Fruit fly (Drosophila melanogaster) whole organism, embryonic: ENCODE data around the gene CG12299.

Experiments used
- Blimp-1 ChIP-seq: fragments of 200-800 bp; sonication (Bioruptor generic); optimal IDR thresholded peaks from 3 replicates; lab custom pipeline; 2018; ENCODE audit warnings: missing biosample characterization, missing genetic modification characterization, mild to moderate bottlenecking, moderate library complexity, missing genetic modification reagents
- CG10543 ChIP-seq: fragments of 200-800 bp; sonication (Bioruptor generic); optimal IDR thresholded peaks from 3 replicates; lab custom pipeline; 2017; ENCODE audit warnings: missing biosample characterization, mild to moderate bottlenecking, missing genetic modification characterization, moderate library complexity
- CG12104 ChIP-seq: fragments of 200-800 bp; sonication (Bioruptor generic); optimal IDR thresholded peaks from 3 replicates; lab custom pipeline; 2016; ENCODE audit warnings: missing biosample characterization, missing genetic modification characterization
- CG12219 ChIP-seq: fragments of 200-800 bp; sonication (Bioruptor generic); optimal IDR thresholded peaks from 3 replicates; lab custom pipeline; 2018; ENCODE audit warnings: missing biosample characterization, mild to moderate bottlenecking, missing genetic modification characterization
- CG13123 ChIP-seq: fragments of 200-800 bp; sonication (Bioruptor generic); optimal IDR thresholded peaks from 2 replicates; lab custom pipeline; 2016; ENCODE audit warnings: missing biosample characterization, missing genetic modification characterization
- CG17328 ChIP-seq: fragments of 200-800 bp; sonication (Bioruptor generic); IDR thresholded peaks from 2 replicates; pipeline ENCODE4 v1.3.6; 2022; ENCODE audit warnings: missing biosample characterization, missing genetic modification characterization
- CG17912 ChIP-seq: fragments of 200-800 bp; sonication (Bioruptor generic); optimal IDR thresholded peaks from 2 replicates; lab custom pipeline; 2018; ENCODE audit warnings: missing biosample characterization, mild to moderate bottlenecking, missing genetic modification characterization
- CG2678 ChIP-seq: fragments of 200-800 bp; sonication (Bioruptor generic); optimal IDR thresholded peaks from 3 replicates; lab custom pipeline; 2019; ENCODE audit warnings: missing biosample characterization, mild to moderate bottlenecking, missing genetic modification characterization, moderate library complexity
- CG32532 ChIP-seq: fragments of 200-800 bp; sonication (Bioruptor generic); IDR thresholded peaks from 2 replicates; pipeline ENCODE4 v1.3.6; 2022; ENCODE audit warnings: missing biosample characterization, missing genetic modification characterization
- CG32772 ChIP-seq: fragments of 200-800 bp; sonication (Bioruptor generic); IDR thresholded peaks from 2 replicates; pipeline ENCODE4 v1.3.6; 2022; ENCODE audit warnings: missing biosample characterization, missing genetic modification characterization
- CG3281 ChIP-seq: fragments of 200-800 bp; sonication (Bioruptor generic); optimal IDR thresholded peaks from 3 replicates; lab custom pipeline; 2017; ENCODE audit warnings: missing biosample characterization, mild to moderate bottlenecking, missing genetic modification characterization
- CG34422 ChIP-seq: fragments of 200-800 bp; sonication (Bioruptor generic); IDR thresholded peaks from 3 replicates; pipeline ENCODE4 v1.3.6; 2022; ENCODE audit warnings: missing biosample characterization, missing genetic modification characterization
- CG6654 ChIP-seq: fragments of 200-800 bp; sonication (Bioruptor generic); optimal IDR thresholded peaks from 2 replicates; lab custom pipeline; 2017; ENCODE audit warnings: missing biosample characterization, mild to moderate bottlenecking, missing genetic modification characterization
- CG7372 ChIP-seq: fragments of 200-800 bp; sonication (Bioruptor generic); IDR thresholded peaks from 2 replicates; pipeline ENCODE4 v1.3.6; 2022; ENCODE audit warnings: missing biosample characterization, missing genetic modification characterization
- CG8944 ChIP-seq: fragments of 200-800 bp; sonication (Bioruptor generic); optimal IDR thresholded peaks from 3 replicates; lab custom pipeline; 2016; ENCODE audit warnings: missing biosample characterization, missing genetic modification characterization
- CG9727 ChIP-seq: fragments of 200-800 bp; sonication (Bioruptor generic); optimal IDR thresholded peaks from 3 replicates; lab custom pipeline; 2017; ENCODE audit warnings: missing biosample characterization, mild to moderate bottlenecking, missing genetic modification characterization
- Dad ChIP-seq: fragments of 200-800 bp; sonication (Bioruptor generic); optimal IDR thresholded peaks from 3 replicates; lab custom pipeline; 2016; ENCODE audit warnings: missing biosample characterization, missing genetic modification characterization
- Dfd ChIP-seq, 2 experiments: fragments of >200 bp; optimal IDR thresholded peaks; 2 replicates each; lab custom pipeline; 2017; ENCODE audit warnings: missing biosample characterization in 2 of 2, missing genetic modification characterization in 2 of 2
- Hand ChIP-seq: fragments of 200-800 bp; sonication (Bioruptor generic); optimal IDR thresholded peaks from 2 replicates; lab custom pipeline; 2017; ENCODE audit warnings: mild to moderate bottlenecking, missing biosample characterization, missing genetic modification reagents, missing genetic modification characterization
- Kr ChIP-seq: fragments of 200-800 bp; sonication (Bioruptor generic); optimal IDR thresholded peaks from 2 replicates; lab custom pipeline; 2017; ENCODE audit warnings: missing biosample characterization, mild to moderate bottlenecking, missing genetic modification characterization
- Max ChIP-seq: fragments of 200-800 bp; sonication (Bioruptor generic); optimal IDR thresholded peaks from 2 replicates; lab custom pipeline; 2016; ENCODE audit warnings: missing biosample characterization, mild to moderate bottlenecking, missing genetic modification characterization
- Med ChIP-seq: fragments of 200-800 bp; sonication (Bioruptor generic); peaks from one replicate; lab custom pipeline; 2016; ENCODE audit warnings: missing biosample characterization, missing genetic modification characterization, mild to moderate bottlenecking, inconsistent platforms, moderate library complexity
- Rx ChIP-seq: fragments of 200-800 bp; sonication (Bioruptor generic); IDR thresholded peaks from 2 replicates; pipeline ENCODE4 v1.3.6; 2022; ENCODE audit warnings: missing biosample characterization, missing genetic modification characterization
- Six4 ChIP-seq: fragments of 200-800 bp; sonication (Bioruptor generic); optimal IDR thresholded peaks from 2 replicates; lab custom pipeline; 2016; ENCODE audit warnings: missing biosample characterization, missing genetic modification characterization
- Sox100B ChIP-seq: fragments of 200-800 bp; sonication (Bioruptor generic); optimal IDR thresholded peaks from 3 replicates; lab custom pipeline; 2018; ENCODE audit warnings: missing biosample characterization, mild to moderate bottlenecking, missing genetic modification characterization
- Ssrp ChIP-seq: fragments of 200-800 bp; sonication (Bioruptor generic); optimal IDR thresholded peaks from 2 replicates; lab custom pipeline; 2018; ENCODE audit warnings: missing biosample characterization, mild to moderate bottlenecking, missing genetic modification characterization, moderate library complexity
- TFAM ChIP-seq: fragments of 200-800 bp; sonication (Bioruptor generic); optimal IDR thresholded peaks from 2 replicates; lab custom pipeline; 2017; ENCODE audit warnings: missing biosample characterization, missing genetic modification characterization, inconsistent platforms
- Xbp1 ChIP-seq: fragments of 200-800 bp; sonication (Bioruptor generic); optimal IDR thresholded peaks from 3 replicates; lab custom pipeline; 2016; ENCODE audit warnings: missing biosample characterization, mild to moderate bottlenecking, missing genetic modification characterization
- ap ChIP-seq: fragments of 200-800 bp; sonication (Bioruptor generic); IDR thresholded peaks from 2 replicates; pipeline ENCODE4 v1.3.6; 2022; ENCODE audit warnings: missing biosample characterization, missing genetic modification characterization
- ara ChIP-seq: fragments of 200-800 bp; sonication (Bioruptor generic); IDR thresholded peaks from 2 replicates; pipeline ENCODE4 v1.3.6; 2022; ENCODE audit warnings: missing biosample characterization, missing genetic modification characterization
- caup ChIP-seq: fragments of 200-800 bp; sonication (Bioruptor generic); optimal IDR thresholded peaks from 3 replicates; lab custom pipeline; 2017; ENCODE audit warnings: missing biosample characterization, mild to moderate bottlenecking, missing genetic modification characterization, moderate library complexity; ENCODE audit not compliant: severe bottlenecking
- ci ChIP-seq: fragments of 200-800 bp; sonication (Bioruptor generic); IDR thresholded peaks from 3 replicates; pipeline ENCODE4 v1.3.6; 2022; ENCODE audit warnings: missing biosample characterization, missing genetic modification characterization
- dan ChIP-seq: fragments of 200-800 bp; sonication (Bioruptor generic); IDR thresholded peaks from 2 replicates; pipeline ENCODE4 v1.3.6; 2022; ENCODE audit warnings: missing biosample characterization, missing genetic modification characterization
- ewg ChIP-seq: fragments of 200-800 bp; sonication (Bioruptor generic); optimal IDR thresholded peaks from 3 replicates; lab custom pipeline; 2017; ENCODE audit warnings: mild to moderate bottlenecking, missing biosample characterization, missing genetic modification reagents, missing genetic modification characterization
- fd102C ChIP-seq: fragments of 200-800 bp; sonication (Bioruptor generic); optimal IDR thresholded peaks from 2 replicates; lab custom pipeline; 2018; ENCODE audit warnings: missing biosample characterization, mild to moderate bottlenecking, missing genetic modification characterization, moderate library complexity
- grn ChIP-seq: fragments of 200-800 bp; sonication (Bioruptor generic); optimal IDR thresholded peaks from 3 replicates; lab custom pipeline; 2017; ENCODE audit warnings: missing biosample characterization, missing genetic modification characterization
- h ChIP-seq: fragments of >200 bp; optimal IDR thresholded peaks from 2 replicates; lab custom pipeline; 2017
- ken ChIP-seq: fragments of 200-800 bp; sonication (Bioruptor generic); IDR thresholded peaks from 3 replicates; pipeline ENCODE4 v1.3.6; 2022; ENCODE audit warnings: missing biosample characterization, missing genetic modification characterization
- lmd ChIP-seq: fragments of 200-800 bp; sonication (Bioruptor generic); IDR thresholded peaks from 2 replicates; pipeline ENCODE4 v1.3.6; 2022; ENCODE audit warnings: missing biosample characterization, missing genetic modification characterization
- otp ChIP-seq: fragments of 200-800 bp; sonication (Bioruptor generic); IDR thresholded peaks from 3 replicates; pipeline ENCODE4, ENCODE4 v1.3.6; 2022; ENCODE audit warnings: missing biosample characterization, missing genetic modification characterization
- phol ChIP-seq: fragments of 200-800 bp; sonication (Bioruptor generic); optimal IDR thresholded peaks from 3 replicates; lab custom pipeline; 2018; ENCODE audit warnings: missing biosample characterization, mild to moderate bottlenecking, missing genetic modification characterization, moderate library complexity
- pita ChIP-seq: fragments of 200-800 bp; sonication (Bioruptor generic); optimal IDR thresholded peaks from 2 replicates; lab custom pipeline; 2017; ENCODE audit warnings: missing biosample characterization, mild to moderate bottlenecking, missing genetic modification characterization
- prd ChIP-seq, 3 experiments: fragments of >200 bp in 2 of 3; fragments of 200-800 bp in 1 of 3; sonication (Bioruptor generic) in 1 of 3; optimal IDR thresholded peaks in 2 of 3; IDR thresholded peaks in 1 of 3; 2 replicates in 2 of 3; 3 replicates in 1 of 3; pipeline versions ENCODE4 v1.3.6 to Lab custom; 2017 to 2022; ENCODE audit warnings: missing biosample characterization in 1 of 3, missing genetic modification characterization in 1 of 3
- run ChIP-seq: fragments of 200-800 bp; sonication (Bioruptor generic); optimal IDR thresholded peaks from 3 replicates; lab custom pipeline; 2018; ENCODE audit warnings: missing biosample characterization, mild to moderate bottlenecking, missing genetic modification characterization
- slou ChIP-seq: fragments of 200-800 bp; sonication (Bioruptor generic); optimal IDR thresholded peaks from 3 replicates; lab custom pipeline; 2016; ENCODE audit warnings: missing biosample characterization, missing genetic modification characterization
- stwl ChIP-seq: fragments of 200-800 bp; sonication (Bioruptor generic); optimal IDR thresholded peaks from 3 replicates; lab custom pipeline; 2018; ENCODE audit warnings: missing biosample characterization, mild to moderate bottlenecking, missing genetic modification characterization, moderate library complexity
- tap ChIP-seq: fragments of 200-800 bp; optimal IDR thresholded peaks from 3 replicates; lab custom pipeline; 2019; ENCODE audit warnings: missing biosample characterization, mild to moderate bottlenecking, missing genetic modification characterization, moderate library complexity
- tgo ChIP-seq: fragments of 200-800 bp; sonication (Bioruptor generic); IDR thresholded peaks from 3 replicates; pipeline ENCODE4 v1.3.6; 2022; ENCODE audit warnings: missing biosample characterization, missing genetic modification characterization
- tio ChIP-seq: fragments of 200-800 bp; sonication (Bioruptor generic); optimal IDR thresholded peaks from 2 replicates; lab custom pipeline; 2017; ENCODE audit warnings: missing biosample characterization, missing genetic modification characterization, inconsistent platforms
- tll ChIP-seq, 2 experiments: fragments of 200-800 bp in 1 of 2; fragments of >200 bp in 1 of 2; sonication (Bioruptor generic) in 1 of 2; optimal IDR thresholded peaks; 2 replicates each; lab custom pipeline; 2017 to 2019; ENCODE audit warnings: missing biosample characterization in 2 of 2, missing genetic modification characterization in 2 of 2, mild to moderate bottlenecking in 1 of 2, moderate library complexity in 1 of 2

The CG12299 gene

dm6 chr2L:10703281-10703680 lies 33.9 kb upstream of the CG12299 start, which contains the start of gene CG6415 (continued):
- TF ChIP-seq CG13123 (peak; percentile 8), CG32532 (GFP tag; lab: Robert Waterston, UW) (peak; percentile 68; the same call in 1 of the 2 replicates), run (no peak), caup (peak; percentile 57), tll (GFP tag; optimal IDR thresholded peaks at IDR 0.05; lab: Kevin White, UChicago) (no peak), slou (GFP tag; lab: Kevin White, UChicago) (peak; percentile 25), ap (GFP tag; lab: Robert Waterston, UW) (0 out of 2 replicates have a peak, but pooled peaks have one; percentile 45), grn (GFP tag; lab: Kevin White, UChicago) (peak; percentile 19), otp (GFP tag; lab: Robert Waterston, UW) (peak; percentile 76; the same call in 2 of the 3 replicates), stwl (no peak), CG34422 (peak; percentile 61; the same call in 1 of the 3 replicates), lmd (GFP tag; lab: Robert Waterston, UW) (peak; percentile 74), Sox100B (GFP tag; lab: Kevin White, UChicago) (peak; percentile 68), Hand (GFP tag; lab: Kevin White, UChicago) (no peak), Kr (GFP tag; lab: Kevin White, UChicago) (no peak), CG6654 (GFP tag; lab: Kevin White, UChicago) (peak; percentile 31), prd (optimal IDR thresholded peaks at IDR 0.05; lab: Kevin White, UChicago) (no peak), prd (GFP tag; IDR thresholded peaks at IDR 0.05; lab: Robert Waterston, UW) (peak; percentile 89), CG9727 (peak; percentile 78), fd102C (GFP tag; lab: Kevin White, UChicago) (no peak), TFAM (peak; percentile 36), CG32772 (GFP tag; lab: Robert Waterston, UW) (peak; percentile 72), tio (GFP tag; lab: Kevin White, UChicago) (peak; percentile 36), CG17912 (GFP tag; lab: Kevin White, UChicago) (no peak), ken (peak; percentile 68), Blimp-1 (peak; percentile 74), ewg (GFP tag; lab: Kevin White, UChicago) (peak; percentile 38), CG8944 (GFP tag; lab: Kevin White, UChicago) (peak; percentile 60), ara (GFP tag; lab: Robert Waterston, UW) (peak; percentile 75), Xbp1 (GFP tag; lab: Kevin White, UChicago) (peak; percentile 76), CG12219 (GFP tag; lab: Kevin White, UChicago) (peak; percentile 64), Six4 (GFP tag; lab: Kevin White, UChicago) (peak; percentile 40), h (lab: Kevin White, UChicago) (no peak), dan (GFP tag; lab: Robert Waterston, UW) (no peak), Max (GFP tag; lab: Kevin White, UChicago) (peak; percentile 3), CG7372 (peak; percentile 62), CG2678 (peak; percentile 87), Dad (GFP tag; lab: Kevin White, UChicago) (peak; percentile 20), Dfd (GFP tag; optimal IDR thresholded peaks at IDR 0.05; lab: Kevin White, UChicago) (no peak), CG12104 (GFP tag; lab: Kevin White, UChicago) (peak; percentile 54), CG10543 (GFP tag; lab: Kevin White, UChicago) (peak; percentile 51), pita (no peak), CG3281 (GFP tag; lab: Kevin White, UChicago) (peak; percentile 76), tgo (GFP tag; lab: Robert Waterston, UW) (peak; percentile 71), ci (GFP tag; lab: Robert Waterston, UW) (peak; percentile 86), Ssrp (tag; lab: Kevin White, UChicago) (peak; percentile 70), Med (GFP tag; lab: Kevin White, UChicago) (peak; percentile 95), Rx (GFP tag; lab: Robert Waterston, UW) (peak; percentile 47; the same call in 1 of the 2 replicates), tap (tag; lab: Kevin White, UChicago) (peak; percentile 73), CG17328 (GFP tag; lab: Robert Waterston, UW) (peak; percentile 75), phol (peak; percentile 79)
